Fruit fly (Drosophila melanogaster) whole organism, embryonic: ENCODE results near the gene Trl.
A peak's percentile ranks its signal among the peaks of the same experiment; 100 is the strongest.

Source experiments
- B-H1 ChIP-seq: fragments of 200-800 bp; sonication (Bioruptor generic); IDR thresholded peaks from 3 replicates; pipeline ENCODE4 v1.3.6; 2022; ENCODE audit warnings: missing biosample characterization, missing genetic modification characterization
- CG10147 ChIP-seq: fragments of 200-800 bp; sonication (Bioruptor generic); optimal IDR thresholded peaks from 2 replicates; lab custom pipeline; 2019; ENCODE audit warnings: missing biosample characterization, mild to moderate bottlenecking, missing genetic modification characterization, moderate library complexity
- CG10959 ChIP-seq: fragments of 200-800 bp; sonication (Bioruptor generic); IDR thresholded peaks from 2 replicates; pipeline ENCODE4 v1.3.6; 2022; ENCODE audit warnings: missing biosample characterization, missing genetic modification characterization
- CG1233 ChIP-seq: fragments of 200-800 bp; sonication (Bioruptor generic); optimal IDR thresholded peaks from 4 replicates; lab custom pipeline; 2018; ENCODE audit warnings: missing biosample characterization, mild to moderate bottlenecking, missing genetic modification characterization
- CG13424 ChIP-seq: fragments of 200-800 bp; sonication (Bioruptor generic); optimal IDR thresholded peaks from 2 replicates; lab custom pipeline; 2019; ENCODE audit warnings: missing biosample characterization, mild to moderate bottlenecking, missing genetic modification characterization, moderate library complexity
- CG15073 ChIP-seq: fragments of 200-800 bp; sonication (Bioruptor generic); optimal IDR thresholded peaks from 2 replicates; lab custom pipeline; 2016; ENCODE audit warnings: missing biosample characterization, missing genetic modification characterization
- CG16813 ChIP-seq: fragments of 200-800 bp; sonication (Bioruptor generic); IDR thresholded peaks from 3 replicates; pipeline ENCODE4 v1.3.6; 2022; ENCODE audit warnings: missing biosample characterization, missing genetic modification characterization; ENCODE audit not compliant: partially characterized antibody
- CG17361 ChIP-seq: fragments of 200-800 bp; sonication (Bioruptor generic); IDR thresholded peaks from 3 replicates; pipeline ENCODE4 v1.3.6; 2022; ENCODE audit warnings: missing biosample characterization, missing genetic modification characterization
- CG17385 ChIP-seq: fragments of 200-800 bp; sonication (Bioruptor generic); optimal IDR thresholded peaks from 3 replicates; lab custom pipeline; 2018; ENCODE audit warnings: missing biosample characterization, mild to moderate bottlenecking, missing genetic modification characterization
- CG1832 ChIP-seq: fragments of 200-800 bp; sonication (Bioruptor generic); optimal IDR thresholded peaks from 2 replicates; lab custom pipeline; 2017; ENCODE audit warnings: missing biosample characterization, mild to moderate bottlenecking, missing genetic modification characterization, inconsistent platforms
- CG18599 ChIP-seq: fragments of 200-800 bp; sonication (Bioruptor generic); optimal IDR thresholded peaks from 3 replicates; lab custom pipeline; 2017; ENCODE audit warnings: missing biosample characterization, missing genetic modification characterization, mild to moderate bottlenecking, moderate library complexity, missing genetic modification reagents
- CG2875 ChIP-seq: fragments of 200-800 bp; sonication (Bioruptor generic); optimal IDR thresholded peaks from 2 replicates; lab custom pipeline; 2017; ENCODE audit warnings: missing biosample characterization, mild to moderate bottlenecking, missing genetic modification characterization, missing genetic modification reagents
- CG4282 ChIP-seq: fragments of 200-800 bp; sonication (Bioruptor generic); optimal IDR thresholded peaks from 2 replicates; lab custom pipeline; 2016; ENCODE audit warnings: missing biosample characterization, missing genetic modification characterization
- CG6654 ChIP-seq: fragments of 200-800 bp; sonication (Bioruptor generic); optimal IDR thresholded peaks from 2 replicates; lab custom pipeline; 2017; ENCODE audit warnings: missing biosample characterization, mild to moderate bottlenecking, missing genetic modification characterization
- CG7357 ChIP-seq: fragments of 200-800 bp; sonication (Bioruptor generic); IDR thresholded peaks from 3 replicates; pipeline ENCODE4 v1.3.6; 2022; ENCODE audit warnings: missing biosample characterization, missing genetic modification characterization
- CG7556 ChIP-seq: fragments of 200-800 bp; sonication (Bioruptor generic); optimal IDR thresholded peaks from 2 replicates; lab custom pipeline; 2017; ENCODE audit warnings: missing biosample characterization, mild to moderate bottlenecking, missing genetic modification characterization
- CG7987 ChIP-seq: fragments of 200-800 bp; sonication (Bioruptor generic); optimal IDR thresholded peaks from 2 replicates; lab custom pipeline; 2018; ENCODE audit warnings: missing biosample characterization, mild to moderate bottlenecking, missing genetic modification characterization, moderate library complexity
- CrebB ChIP-seq: fragments of 200-800 bp; sonication (Bioruptor generic); optimal IDR thresholded peaks from 3 replicates; lab custom pipeline; 2018; ENCODE audit warnings: missing biosample characterization, mild to moderate bottlenecking, missing genetic modification characterization
- Dfd ChIP-seq, 2 experiments: fragments of >200 bp; optimal IDR thresholded peaks; 2 replicates each; lab custom pipeline; 2017; ENCODE audit warnings: missing biosample characterization in 2 of 2, missing genetic modification characterization in 2 of 2
- Elba2 ChIP-seq: fragments of 200-800 bp; sonication (Bioruptor generic); optimal IDR thresholded peaks from 3 replicates; lab custom pipeline; 2016; ENCODE audit warnings: missing biosample characterization, missing genetic modification characterization
- H2.0 ChIP-seq: fragments of 200-800 bp; sonication (Bioruptor generic); IDR thresholded peaks from 2 replicates; pipeline ENCODE4 v1.3.6; 2022; ENCODE audit warnings: missing biosample characterization, missing genetic modification characterization
- HmgD ChIP-seq: fragments of 200-800 bp; sonication (Bioruptor generic); optimal IDR thresholded peaks from 3 replicates; lab custom pipeline; 2016; ENCODE audit warnings: missing biosample characterization, missing genetic modification characterization
- Mes4 ChIP-seq: fragments of 200-800 bp; sonication (Bioruptor generic); optimal IDR thresholded peaks from 2 replicates; lab custom pipeline; 2016; ENCODE audit warnings: missing biosample characterization, missing genetic modification characterization
- Oaz ChIP-seq: fragments of 200-800 bp; sonication (Bioruptor generic); IDR thresholded peaks from 2 replicates; pipeline ENCODE4 v1.3.6; 2022; ENCODE audit warnings: missing biosample characterization, missing genetic modification characterization
- Pdp1 ChIP-seq, 2 experiments: fragments of 200-800 bp; sonication (Bioruptor generic); optimal IDR thresholded peaks; 3 replicates each; lab custom pipeline; 2016; ENCODE audit warnings: missing biosample characterization in 2 of 2, missing genetic modification characterization in 2 of 2, mild to moderate bottlenecking in 1 of 2, moderate library complexity in 1 of 2
- Sox102F ChIP-seq: fragments of 200-800 bp; sonication (Bioruptor generic); optimal IDR thresholded peaks from 2 replicates; lab custom pipeline; 2018; ENCODE audit warnings: missing biosample characterization, mild to moderate bottlenecking, missing genetic modification characterization, moderate library complexity
- Ssrp ChIP-seq: fragments of 200-800 bp; sonication (Bioruptor generic); optimal IDR thresholded peaks from 2 replicates; lab custom pipeline; 2018; ENCODE audit warnings: missing biosample characterization, mild to moderate bottlenecking, missing genetic modification characterization, moderate library complexity
- aop ChIP-seq: fragments of 200-800 bp; sonication (Bioruptor generic); IDR thresholded peaks from 2 replicates; pipeline ENCODE4 v1.3.6; 2022; ENCODE audit warnings: missing biosample characterization, missing genetic modification characterization
- chinmo ChIP-seq: fragments of 200-800 bp; sonication (Bioruptor generic); IDR thresholded peaks from 4 replicates; pipeline ENCODE4 v1.3.6; 2022; ENCODE audit warnings: missing biosample characterization, missing genetic modification characterization; ENCODE audit not compliant: partially characterized antibody
- crol ChIP-seq: fragments of 200-800 bp; sonication (Bioruptor generic); IDR thresholded peaks from 2 replicates; pipeline ENCODE4 v1.3.6; 2022; ENCODE audit warnings: missing biosample characterization, missing genetic modification characterization
- dm ChIP-seq: fragments of 200-800 bp; sonication (Bioruptor generic); optimal IDR thresholded peaks from 3 replicates; lab custom pipeline; 2016; ENCODE audit warnings: missing biosample characterization, missing genetic modification characterization
- dmrt11E ChIP-seq: fragments of 200-800 bp; sonication (Bioruptor generic); optimal IDR thresholded peaks from 3 replicates; lab custom pipeline; 2018; ENCODE audit warnings: missing biosample characterization, mild to moderate bottlenecking, missing genetic modification characterization, moderate library complexity
- gcm2 ChIP-seq: fragments of 200-800 bp; sonication (Bioruptor generic); optimal IDR thresholded peaks from 2 replicates; lab custom pipeline; 2016; ENCODE audit warnings: missing biosample characterization, missing genetic modification characterization
- hth ChIP-seq: fragments of >200 bp; optimal IDR thresholded peaks from 2 replicates; lab custom pipeline; 2017; ENCODE audit warnings: inconsistent platforms
- ind ChIP-seq: fragments of 200-800 bp; sonication (Bioruptor generic); optimal IDR thresholded peaks from 3 replicates; lab custom pipeline; 2016; ENCODE audit warnings: missing biosample characterization, missing genetic modification characterization
- klu ChIP-seq: fragments of 200-800 bp; sonication (Bioruptor generic); IDR thresholded peaks from 2 replicates; pipeline ENCODE4 v1.3.6; 2022; ENCODE audit warnings: missing biosample characterization, missing genetic modification characterization
- mam ChIP-seq: fragments of 200-800 bp; sonication (Bioruptor generic); optimal IDR thresholded peaks from 3 replicates; lab custom pipeline; 2016; ENCODE audit warnings: missing biosample characterization, missing genetic modification characterization
- mld ChIP-seq: fragments of 200-800 bp; sonication (Bioruptor generic); IDR thresholded peaks from 3 replicates; pipeline ENCODE4 v1.3.6; 2022; ENCODE audit warnings: missing biosample characterization, missing genetic modification characterization; ENCODE audit not compliant: partially characterized antibody
- nau ChIP-seq: fragments of 200-800 bp; sonication (Bioruptor generic); optimal IDR thresholded peaks from 3 replicates; lab custom pipeline; 2017; ENCODE audit warnings: missing biosample characterization, mild to moderate bottlenecking, missing genetic modification characterization, missing genetic modification reagents
- nmo ChIP-seq: fragments of 200-800 bp; sonication (Bioruptor generic); optimal IDR thresholded peaks from 2 replicates; lab custom pipeline; 2018; ENCODE audit warnings: missing biosample characterization, mild to moderate bottlenecking, missing genetic modification characterization, moderate library complexity
- oc ChIP-seq: fragments of 200-800 bp; sonication (Bioruptor generic); optimal IDR thresholded peaks from 2 replicates; lab custom pipeline; 2018; ENCODE audit warnings: missing biosample characterization, mild to moderate bottlenecking, missing genetic modification characterization, moderate library complexity
- odd ChIP-seq: fragments of 200-800 bp; sonication (Bioruptor generic); optimal IDR thresholded peaks from 2 replicates; lab custom pipeline; 2017; ENCODE audit warnings: missing biosample characterization, mild to moderate bottlenecking, missing genetic modification characterization
- org-1 ChIP-seq: fragments of 200-800 bp; sonication (Bioruptor generic); optimal IDR thresholded peaks from 2 replicates; lab custom pipeline; 2017; ENCODE audit warnings: missing biosample characterization, missing genetic modification characterization
- peb ChIP-seq: fragments of 200-800 bp; sonication (Bioruptor generic); IDR thresholded peaks from 2 replicates; pipeline ENCODE4 v1.3.6; 2022; ENCODE audit warnings: missing biosample characterization, missing genetic modification characterization
- pum ChIP-seq: fragments of 200-800 bp; sonication (Bioruptor generic); optimal IDR thresholded peaks from 2 replicates; lab custom pipeline; 2016; ENCODE audit warnings: missing biosample characterization, missing genetic modification characterization
- ro ChIP-seq: fragments of 200-800 bp; sonication (Bioruptor generic); IDR thresholded peaks from 2 replicates; pipeline ENCODE4 v1.3.6; 2022; ENCODE audit warnings: missing biosample characterization, missing genetic modification characterization
- sqz ChIP-seq: fragments of 200-800 bp; sonication (Bioruptor generic); optimal IDR thresholded peaks from 3 replicates; lab custom pipeline; 2018; ENCODE audit warnings: missing biosample characterization, mild to moderate bottlenecking, missing genetic modification characterization
- tio ChIP-seq: fragments of 200-800 bp; sonication (Bioruptor generic); optimal IDR thresholded peaks from 2 replicates; lab custom pipeline; 2017; ENCODE audit warnings: missing biosample characterization, missing genetic modification characterization, inconsistent platforms
- zfh2 ChIP-seq: fragments of 200-800 bp; sonication (Bioruptor generic); optimal IDR thresholded peaks from 2 replicates; lab custom pipeline; 2016; ENCODE audit warnings: missing biosample characterization, missing genetic modification characterization

The Trl gene

dm6 chr3L:14755951-14756723 is 4.7 kb downstream of the Trl start:
- TF ChIP-seq Dfd (GFP tag; optimal IDR thresholded peaks at IDR 0.05; lab: Kevin White, UChicago), result peak in 1 of 2 experiments; percentile 93
- TF ChIP-seq CG1233, result peak; percentile 84
- TF ChIP-seq CrebB (tag; lab: Kevin White, UChicago), result no peak
- TF ChIP-seq CG18599, result peak; percentile 95
- peak; percentile 89 for TF ChIP-seq tio (GFP tag; lab: Kevin White, UChicago)
- peak; percentile 87 for TF ChIP-seq org-1
- TF ChIP-seq sqz (GFP tag; lab: Kevin White, UChicago), result peak; percentile 48
- no peak for TF ChIP-seq CG10959
- TF ChIP-seq oc, result peak; percentile 0
- TF ChIP-seq aop (GFP tag; lab: Robert Waterston, UW), result no peak
- peak; percentile 84 for TF ChIP-seq mam
- peak; percentile 74 for TF ChIP-seq Oaz (GFP tag; lab: Robert Waterston, UW)
- TF ChIP-seq hth, result no peak
- no peak for TF ChIP-seq CG4282 (GFP tag; lab: Kevin White, UChicago)
- peak; percentile 81 for TF ChIP-seq CG7357
- TF ChIP-seq Ssrp (tag; lab: Kevin White, UChicago), result peak; percentile 89
- peak; percentile 37 for TF ChIP-seq CG15073 (GFP tag; lab: Kevin White, UChicago)
- TF ChIP-seq gcm2 (GFP tag; lab: Kevin White, UChicago), result peak; percentile 23
- TF ChIP-seq CG6654, result peak; percentile 76
- TF ChIP-seq nau (GFP tag; lab: Kevin White, UChicago), result peak; percentile 84
- peak; percentile 87 for TF ChIP-seq ind (GFP tag; lab: Kevin White, UChicago)
- no peak; the same call in 1 of the 2 replicates for TF ChIP-seq peb (GFP tag; lab: Robert Waterston, UW)
- TF ChIP-seq H2.0 (GFP tag; lab: Robert Waterston, UW), result peak; percentile 71
- TF ChIP-seq HmgD, result no peak
- peak; percentile 19 for TF ChIP-seq dm (GFP tag; lab: Kevin White, UChicago)
- TF ChIP-seq CG10147 (GFP tag; lab: Kevin White, UChicago), result peak; percentile 81
- peak; percentile 90 for TF ChIP-seq Sox102F (GFP tag; lab: Kevin White, UChicago)
- TF ChIP-seq odd (GFP tag; lab: Kevin White, UChicago), result peak; percentile 84
- TF ChIP-seq CG17385 (GFP tag; lab: Kevin White, UChicago), result peak; percentile 81
- no peak for TF ChIP-seq CG16813 (GFP tag; lab: Robert Waterston, UW)
- TF ChIP-seq crol (GFP tag; lab: Robert Waterston, UW), result peak; percentile 99
- TF ChIP-seq Mes4 (GFP tag; lab: Kevin White, UChicago), result peak; percentile 55
- peak; percentile 55 to 84 for TF ChIP-seq Pdp1 (GFP tag; optimal IDR thresholded peaks at IDR 0.05; lab: Kevin White, UChicago)
- peak; percentile 67 for TF ChIP-seq pum (GFP tag; lab: Kevin White, UChicago)
- TF ChIP-seq zfh2 (GFP tag; lab: Kevin White, UChicago), result peak; percentile 82
- TF ChIP-seq ro (GFP tag; lab: Robert Waterston, UW), result peak; percentile 36; the same call in 1 of the 2 replicates
- TF ChIP-seq CG2875, result peak; percentile 70
- TF ChIP-seq nmo (GFP tag; lab: Kevin White, UChicago), result peak; percentile 93
- peak; percentile 16 for TF ChIP-seq CG7987 (GFP tag; lab: Kevin White, UChicago)
- peak; percentile 55 for TF ChIP-seq dmrt11E
- peak; percentile 66 for TF ChIP-seq klu (GFP tag; lab: Robert Waterston, UW)
- peak; percentile 77 for TF ChIP-seq B-H1 (GFP tag; lab: Robert Waterston, UW)
- peak; percentile 93 for TF ChIP-seq CG13424 (tag; lab: Kevin White, UChicago)
- peak; percentile 93 for TF ChIP-seq CG7556 (GFP tag; lab: Kevin White, UChicago)
- no peak for TF ChIP-seq mld (GFP tag; lab: Robert Waterston, UW)
- no peak for TF ChIP-seq Elba2 (GFP tag; lab: Kevin White, UChicago)
- TF ChIP-seq CG17361 (GFP tag; lab: Robert Waterston, UW), result peak; percentile 97
- TF ChIP-seq CG1832, result peak; percentile 96
- peak; percentile 98; the same call in 3 of the 4 replicates for TF ChIP-seq chinmo (GFP tag; lab: Robert Waterston, UW)
